Fruit fly (Drosophila melanogaster) whole organism, prepupa: ENCODE data around the gene Argk2.

ENCODE experiments used
- Blimp-1 ChIP-seq: fragments of 200-800 bp; sonication (Bioruptor generic); optimal IDR thresholded peaks from 3 replicates; lab custom pipeline; 2017; ENCODE audit warnings: missing biosample characterization, missing genetic modification characterization, mild to moderate bottlenecking, moderate library complexity, missing genetic modification reagents
- CG10669 ChIP-seq: fragments of 200-800 bp; sonication (Bioruptor generic); optimal IDR thresholded peaks from 3 replicates; lab custom pipeline; 2018; ENCODE audit warnings: missing biosample characterization, mild to moderate bottlenecking, missing genetic modification characterization, moderate library complexity
- CG11762 ChIP-seq: fragments of 200-800 bp; sonication (Bioruptor generic); optimal IDR thresholded peaks from 3 replicates; lab custom pipeline; 2016; ENCODE audit warnings: missing biosample characterization, missing genetic modification characterization; ENCODE audit not compliant: insufficient read depth
- CG15336 ChIP-seq: fragments of 200-800 bp; sonication (Bioruptor generic); IDR thresholded peaks from 2 replicates; pipeline ENCODE4 v1.3.6; 2022; ENCODE audit warnings: missing biosample characterization, missing genetic modification characterization
- CG1621 ChIP-seq: fragments of 200-800 bp; sonication (Bioruptor generic); optimal IDR thresholded peaks from 3 replicates; lab custom pipeline; 2018; ENCODE audit warnings: missing biosample characterization, mild to moderate bottlenecking, missing genetic modification characterization
- CG3032 ChIP-seq: fragments of 200-800 bp; optimal IDR thresholded peaks from 2 replicates; lab custom pipeline; 2019; ENCODE audit warnings: missing biosample characterization, mild to moderate bottlenecking, missing genetic modification characterization, moderate library complexity
- CG31627 ChIP-seq: fragments of 200-800 bp; sonication (Bioruptor generic); optimal IDR thresholded peaks from 3 replicates; lab custom pipeline; 2016; ENCODE audit warnings: missing biosample characterization, missing genetic modification characterization
- CG32006 ChIP-seq: fragments of 200-800 bp; sonication (Bioruptor generic); optimal IDR thresholded peaks from 3 replicates; lab custom pipeline; 2017; ENCODE audit warnings: missing biosample characterization, mild to moderate bottlenecking, missing genetic modification characterization
- CG34406 ChIP-seq: fragments of 200-800 bp; sonication (Bioruptor generic); optimal IDR thresholded peaks from 3 replicates; lab custom pipeline; 2016; ENCODE audit warnings: missing biosample characterization, missing genetic modification characterization
- CG3919 ChIP-seq: fragments of 200-800 bp; sonication (Bioruptor generic); optimal IDR thresholded peaks from 3 replicates; lab custom pipeline; 2016; ENCODE audit warnings: missing biosample characterization, missing genetic modification characterization
- CG4318 ChIP-seq: fragments of 200-800 bp; sonication (Bioruptor generic); optimal IDR thresholded peaks from 3 replicates; lab custom pipeline; 2017; ENCODE audit warnings: missing biosample characterization, mild to moderate bottlenecking, missing genetic modification characterization
- CG6163 ChIP-seq: fragments of 200-800 bp; sonication (Bioruptor generic); IDR thresholded peaks from 3 replicates; pipeline ENCODE4 v1.3.6; 2022; ENCODE audit warnings: missing biosample characterization, missing genetic modification characterization
- CG6276 ChIP-seq: fragments of 200-800 bp; sonication (Bioruptor generic); optimal IDR thresholded peaks from 2 replicates; lab custom pipeline; 2017; ENCODE audit warnings: missing biosample characterization, mild to moderate bottlenecking, missing genetic modification characterization
- CG6792 ChIP-seq: fragments of 200-800 bp; sonication (Bioruptor generic); optimal IDR thresholded peaks from 3 replicates; lab custom pipeline; 2016; ENCODE audit warnings: missing biosample characterization, missing genetic modification characterization
- CG6808 ChIP-seq: fragments of 200-800 bp; sonication (Bioruptor generic); optimal IDR thresholded peaks from 3 replicates; lab custom pipeline; 2017; ENCODE audit warnings: missing biosample characterization, missing genetic modification characterization, mild to moderate bottlenecking, moderate library complexity, missing genetic modification reagents
- CG6854 ChIP-seq: fragments of 200-800 bp; sonication (Bioruptor generic); optimal IDR thresholded peaks from 2 replicates; lab custom pipeline; 2017; ENCODE audit warnings: missing biosample characterization, mild to moderate bottlenecking, missing genetic modification characterization
- CG7368 ChIP-seq: fragments of 200-800 bp; sonication (Bioruptor generic); optimal IDR thresholded peaks from 3 replicates; lab custom pipeline; 2016; ENCODE audit warnings: missing biosample characterization, missing genetic modification characterization
- CG8319 ChIP-seq: fragments of 200-800 bp; sonication (Bioruptor generic); optimal IDR thresholded peaks from 3 replicates; lab custom pipeline; 2016; ENCODE audit warnings: missing biosample characterization, missing genetic modification characterization
- CG8632 ChIP-seq: fragments of 200-800 bp; sonication (Bioruptor generic); optimal IDR thresholded peaks from 3 replicates; lab custom pipeline; 2016; ENCODE audit warnings: missing biosample characterization, missing genetic modification characterization
- CG9139 ChIP-seq: fragments of 200-800 bp; sonication (Bioruptor generic); optimal IDR thresholded peaks from 3 replicates; lab custom pipeline; 2017; ENCODE audit warnings: missing biosample characterization, mild to moderate bottlenecking, missing genetic modification characterization
- Eip75B ChIP-seq: fragments of 200-800 bp; sonication (Bioruptor generic); optimal IDR thresholded peaks from 3 replicates; lab custom pipeline; 2016; ENCODE audit warnings: missing biosample characterization, missing genetic modification characterization
- Ets96B ChIP-seq: fragments of 200-800 bp; optimal IDR thresholded peaks from 2 replicates; lab custom pipeline; 2019; ENCODE audit warnings: missing biosample characterization, mild to moderate bottlenecking, missing genetic modification characterization, moderate library complexity
- Hr39 ChIP-seq: fragments of 200-800 bp; sonication (Bioruptor generic); optimal IDR thresholded peaks from 2 replicates; lab custom pipeline; 2016; ENCODE audit warnings: missing biosample characterization, missing genetic modification characterization
- Lpt ChIP-seq: fragments of 200-800 bp; sonication (Bioruptor generic); optimal IDR thresholded peaks from 3 replicates; lab custom pipeline; 2016; ENCODE audit warnings: missing biosample characterization, missing genetic modification characterization
- OdsH ChIP-seq: fragments of 200-800 bp; sonication (Bioruptor generic); optimal IDR thresholded peaks from 3 replicates; lab custom pipeline; 2016; ENCODE audit warnings: missing biosample characterization, missing genetic modification characterization
- Smox ChIP-seq: fragments of 200-800 bp; sonication (Bioruptor generic); optimal IDR thresholded peaks from 3 replicates; lab custom pipeline; 2016; ENCODE audit warnings: missing biosample characterization, missing genetic modification characterization
- Sox102F ChIP-seq: fragments of 200-800 bp; sonication (Bioruptor generic); optimal IDR thresholded peaks from 2 replicates; lab custom pipeline; 2016; ENCODE audit warnings: missing biosample characterization, mild to moderate bottlenecking, missing genetic modification characterization
- Sox14 ChIP-seq: fragments of 200-800 bp; sonication (Bioruptor generic); optimal IDR thresholded peaks from 3 replicates; lab custom pipeline; 2016; ENCODE audit warnings: missing biosample characterization, missing genetic modification characterization
- cyc ChIP-seq: fragments of 200-800 bp; sonication (Bioruptor generic); optimal IDR thresholded peaks from 3 replicates; lab custom pipeline; 2016; ENCODE audit warnings: missing biosample characterization, missing genetic modification characterization
- dac ChIP-seq: fragments of 200-800 bp; sonication (Bioruptor generic); optimal IDR thresholded peaks from 2 replicates; lab custom pipeline; 2017; ENCODE audit warnings: missing biosample characterization, mild to moderate bottlenecking, missing genetic modification characterization
- dsx ChIP-seq: fragments of 200-800 bp; optimal IDR thresholded peaks from 3 replicates; lab custom pipeline; 2019; ENCODE audit warnings: missing biosample characterization, mild to moderate bottlenecking, missing genetic modification characterization, moderate library complexity; ENCODE audit not compliant: poor library complexity, severe bottlenecking
- eg ChIP-seq: fragments of 200-800 bp; sonication (Bioruptor generic); IDR thresholded peaks from 3 replicates; pipeline ENCODE4 v1.3.6; 2022; ENCODE audit warnings: missing biosample characterization, missing genetic modification characterization
- esn ChIP-seq: fragments of 200-800 bp; sonication (Bioruptor generic); optimal IDR thresholded peaks from 2 replicates; lab custom pipeline; 2016; ENCODE audit warnings: missing biosample characterization, mild to moderate bottlenecking, missing genetic modification characterization, moderate library complexity
- fd59A ChIP-seq: fragments of 200-800 bp; sonication (Bioruptor generic); optimal IDR thresholded peaks from 2 replicates; lab custom pipeline; 2017; ENCODE audit warnings: missing biosample characterization, mild to moderate bottlenecking, missing genetic modification characterization, missing genetic modification reagents
- lz ChIP-seq: fragments of 200-800 bp; sonication (Bioruptor generic); optimal IDR thresholded peaks from 3 replicates; lab custom pipeline; 2016; ENCODE audit warnings: missing biosample characterization, missing genetic modification characterization
- net ChIP-seq: fragments of 200-800 bp; sonication (Bioruptor generic); optimal IDR thresholded peaks from 3 replicates; lab custom pipeline; 2016; ENCODE audit warnings: missing biosample characterization, missing genetic modification characterization
- salr ChIP-seq, 2 experiments: fragments of 200-800 bp; sonication (Bioruptor generic); optimal IDR thresholded peaks; 3 replicates each; lab custom pipeline; 2016 to 2018; ENCODE audit warnings: missing biosample characterization in 2 of 2, missing genetic modification characterization in 2 of 2, mild to moderate bottlenecking in 1 of 2
- spab ChIP-seq: fragments of 200-800 bp; sonication (Bioruptor generic); optimal IDR thresholded peaks from 2 replicates; lab custom pipeline; 2017; ENCODE audit warnings: missing biosample characterization, mild to moderate bottlenecking, missing genetic modification characterization, missing genetic modification reagents
- svp ChIP-seq: fragments of 200-800 bp; sonication (Bioruptor generic); peaks from one replicate; lab custom pipeline; 2016; ENCODE audit warnings: missing biosample characterization, missing genetic modification characterization
- topi ChIP-seq: fragments of 200-800 bp; sonication (Bioruptor generic); optimal IDR thresholded peaks from 3 replicates; lab custom pipeline; 2016; ENCODE audit warnings: missing biosample characterization, missing genetic modification characterization
- vri ChIP-seq: fragments of 200-800 bp; sonication (Bioruptor generic); optimal IDR thresholded peaks from 3 replicates; lab custom pipeline; 2016; ENCODE audit warnings: missing biosample characterization, mild to moderate bottlenecking, missing genetic modification characterization

Gene Argk2

DNA sequence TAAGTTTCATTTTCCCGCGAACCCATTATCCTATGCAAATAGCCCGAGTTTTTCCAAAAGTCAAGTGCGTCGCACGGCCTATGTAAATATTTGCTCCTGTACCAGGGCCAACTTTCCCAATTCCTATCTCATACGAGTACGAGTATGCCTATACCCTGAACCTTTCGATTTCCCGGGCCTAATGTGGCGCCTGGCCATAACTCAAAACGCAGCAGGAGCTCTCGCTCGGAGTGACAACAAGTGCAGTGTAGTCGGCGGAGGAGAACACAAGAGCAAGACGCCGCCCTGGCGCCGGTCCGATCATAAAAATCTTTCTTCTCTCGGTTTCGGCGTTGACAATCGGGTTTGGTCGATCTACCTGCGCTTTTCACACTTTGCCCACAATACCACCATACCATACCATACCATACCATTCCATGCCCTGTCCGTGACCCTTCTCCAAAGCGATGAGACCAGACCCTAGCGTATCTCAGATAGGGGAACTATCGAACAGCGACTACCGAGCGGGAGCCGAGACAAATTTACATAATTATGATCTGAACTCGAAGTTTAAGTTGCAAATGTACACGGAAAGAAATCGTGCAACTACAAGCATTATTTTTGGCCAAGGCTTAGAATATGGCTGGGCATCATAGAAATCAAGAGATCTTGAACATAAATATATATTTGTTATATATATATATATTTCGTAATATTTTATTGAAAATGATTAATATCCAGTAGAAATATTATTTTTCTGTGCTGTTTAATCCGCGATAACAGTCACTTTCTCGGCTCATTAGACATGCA lies 4.8 kb upstream of the Argk2 start:
- TF ChIP-seq Ets96B (tag; lab: Kevin White, UChicago) (no peak), CG6163 (no peak), topi (GFP tag; lab: Kevin White, UChicago) (no peak), Lpt (GFP tag; lab: Kevin White, UChicago) (no peak), CG3032 (tag; lab: Kevin White, UChicago) (no peak), CG4318 (GFP tag; lab: Kevin White, UChicago) (no peak), CG31627 (GFP tag; lab: Kevin White, UChicago) (no peak), CG8632 (no peak), spab (GFP tag; lab: Kevin White, UChicago) (no peak), CG11762 (GFP tag; lab: Kevin White, UChicago) (no peak), Hr39 (GFP tag; lab: Kevin White, UChicago) (no peak)

dm6 chr3L:9043648-9044047 lies 3.6 kb upstream of the Argk2 start:
- TF ChIP-seq CG3032 (tag; lab: Kevin White, UChicago) = no peak
- TF ChIP-seq CG3919 = no peak
- TF ChIP-seq CG6854 (GFP tag; lab: Kevin White, UChicago) = no peak
- TF ChIP-seq CG8319 = no peak
- TF ChIP-seq dsx (GFP tag; lab: Kevin White, UChicago) = no peak
- TF ChIP-seq CG34406 (GFP tag; lab: Kevin White, UChicago) = no peak
- TF ChIP-seq Smox (GFP tag; lab: Kevin White, UChicago) = no peak
- no peak for TF ChIP-seq CG6276 (GFP tag; lab: Kevin White, UChicago)
- no peak for TF ChIP-seq Eip75B
- TF ChIP-seq CG10669 (GFP tag; lab: Kevin White, UChicago) = no peak
- no peak for TF ChIP-seq CG11762 (GFP tag; lab: Kevin White, UChicago)

DNA sequence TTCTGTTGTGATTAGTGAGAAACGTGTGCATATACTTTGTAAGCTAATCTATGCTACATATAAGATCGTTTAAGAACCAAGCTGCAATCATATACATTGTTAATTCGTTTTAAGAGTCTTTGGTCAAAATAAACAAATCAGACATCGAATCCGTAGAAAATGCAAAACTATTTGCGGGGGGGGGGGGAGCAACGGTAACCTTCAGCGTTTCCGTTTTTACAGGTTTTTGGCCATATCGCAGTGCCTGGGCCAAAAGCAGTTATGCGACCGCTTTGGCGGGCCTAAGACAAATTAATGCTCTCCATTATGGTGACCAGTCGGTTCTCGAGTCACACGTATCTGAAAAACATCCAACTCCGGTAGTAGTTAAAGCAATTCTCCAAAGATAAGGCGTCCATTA lies 2.3 kb upstream of the Argk2 start:
- TF ChIP-seq vri (no peak), Ets96B (tag; lab: Kevin White, UChicago) (no peak), CG15336 (GFP tag; lab: Robert Waterston, UW) (no peak), CG32006 (GFP tag; lab: Kevin White, UChicago) (no peak), CG3919 (no peak), CG6792 (GFP tag; lab: Kevin White, UChicago) (no peak), spab (GFP tag; lab: Kevin White, UChicago) (no peak), CG10669 (GFP tag; lab: Kevin White, UChicago) (no peak), cyc (GFP tag; lab: Kevin White, UChicago) (no peak)

- TF ChIP-seq dsx (GFP tag; lab: Kevin White, UChicago) (peak; percentile 56), topi (GFP tag; lab: Kevin White, UChicago) (peak; percentile 91), CG6854 (GFP tag; lab: Kevin White, UChicago) (peak; percentile 73), fd59A (GFP tag; lab: Kevin White, UChicago) (peak; percentile 10), spab (GFP tag; lab: Kevin White, UChicago) (peak; percentile 57), CG7368 (GFP tag; lab: Kevin White, UChicago) (peak; percentile 69), Lpt (GFP tag; lab: Kevin White, UChicago) (peak; percentile 64), CG6808 (GFP tag; lab: Kevin White, UChicago) (peak; percentile 60), Hr39 (GFP tag; lab: Kevin White, UChicago) (peak; percentile 83), CG10669 (GFP tag; lab: Kevin White, UChicago) (peak; percentile 67), CG15336 (GFP tag; lab: Robert Waterston, UW) (peak; percentile 81), CG1621 (tag; lab: Kevin White, UChicago) (peak; percentile 11), CG3919 (peak; percentile 84), CG6276 (GFP tag; lab: Kevin White, UChicago) (peak; percentile 71), CG3032 (tag; lab: Kevin White, UChicago) (peak; percentile 66), CG9139 (peak; percentile 43), Sox102F (GFP tag; lab: Kevin White, UChicago) (peak; percentile 73), Ets96B (tag; lab: Kevin White, UChicago) (peak; percentile 60), lz (GFP tag; lab: Kevin White, UChicago) (peak; percentile 78), CG31627 (GFP tag; lab: Kevin White, UChicago) (peak; percentile 78), svp (GFP tag; lab: Kevin White, UChicago) (peak; percentile 94), CG34406 (GFP tag; lab: Kevin White, UChicago) (peak; percentile 69), Sox14 (GFP tag; lab: Kevin White, UChicago) (peak; percentile 61), eg (peak; percentile 90), salr (GFP tag; optimal IDR thresholded peaks at IDR 0.05; lab: Kevin White, UChicago) (no peak), Blimp-1 (GFP tag; lab: Kevin White, UChicago) (peak; percentile 64), dac (GFP tag; lab: Kevin White, UChicago) (peak; percentile 8), esn (GFP tag; lab: Kevin White, UChicago) (peak; percentile 83), OdsH (GFP tag; lab: Kevin White, UChicago) (peak; percentile 69), net (peak; percentile 52)
Observed at dm6 chr3L:9045318-9045717, 1.9 kb upstream of the Argk2 start.
